ENCODE assay signal across 2 fruit fly cellular contexts in the genomic region with DNA sequence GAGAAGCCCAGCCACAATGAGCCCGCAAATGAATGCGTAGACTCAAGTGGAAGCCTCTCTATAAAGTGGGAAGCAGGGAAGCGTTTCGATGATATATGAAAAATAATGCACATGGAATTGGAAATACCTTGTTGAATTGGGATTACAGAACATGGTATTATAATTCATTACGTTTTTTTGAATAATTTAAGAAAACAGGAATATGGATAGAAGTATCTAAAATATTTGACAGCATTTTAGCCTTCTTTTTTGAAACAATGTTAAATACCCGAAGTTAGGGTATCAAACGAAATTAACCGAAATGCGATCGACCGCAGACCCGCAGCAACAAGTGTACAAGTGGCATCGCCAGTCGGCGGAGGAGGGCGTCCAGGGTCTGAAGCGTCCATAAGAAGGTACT.
TF ChIP-seq lines count a peak whose summit lies in the region.

No protein-coding gene starts in this region.

TF ChIP-seq in whole organism, embryonic, 481 proteins besides CTCF, POLR2A, EP300 and RAD21 (continued from another document):
- TF ChIP-seq CG12155 (GFP tag; optimal IDR thresholded peaks at IDR 0.05; lab: Kevin White, UChicago) = no peak
- peak; percentile 15 for TF ChIP-seq CG2678 (tag; optimal IDR thresholded peaks at IDR 0.05; lab: Kevin White, UChicago)
- peak in 1 of 3 experiments; percentile 25 for TF ChIP-seq lola (GFP tag; optimal IDR thresholded peaks at IDR 0.05; lab: Kevin White, UChicago)
- TF ChIP-seq CG17829 (tag; optimal IDR thresholded peaks at IDR 0.05; lab: Kevin White, UChicago) = peak; percentile 18
- no peak for TF ChIP-seq sisA (GFP tag; IDR thresholded peaks at IDR 0.05; lab: Robert Waterston, UW)
- no peak for TF ChIP-seq Spps (tag; optimal IDR thresholded peaks at IDR 0.05; lab: Kevin White, UChicago)
- peak; percentile 96 for TF ChIP-seq D19A (tag; optimal IDR thresholded peaks at IDR 0.05; lab: Kevin White, UChicago)
- peak; percentile 55 for TF ChIP-seq dmrt11E (tag; optimal IDR thresholded peaks at IDR 0.05; lab: Kevin White, UChicago)
- TF ChIP-seq E2f1 (GFP tag; IDR thresholded peaks at IDR 0.05; lab: Robert Waterston, UW) = no peak
- TF ChIP-seq sqz (GFP tag; optimal IDR thresholded peaks at IDR 0.05; lab: Kevin White, UChicago) = no peak
- peak; percentile 54 for TF ChIP-seq CG10979 (tag; optimal IDR thresholded peaks at IDR 0.05; lab: Kevin White, UChicago)
- no peak for TF ChIP-seq CG14667 (GFP tag; IDR thresholded peaks at IDR 0.05; lab: Robert Waterston, UW)
- no peak for TF ChIP-seq HLH3B (GFP tag; IDR thresholded peaks at IDR 0.05; lab: Robert Waterston, UW)
- TF ChIP-seq sens (GFP tag; lab: Kevin White, UChicago) = peak; percentile 14
- no peak for TF ChIP-seq CG1792 (GFP tag; optimal IDR thresholded peaks at IDR 0.05; lab: Kevin White, UChicago)
- TF ChIP-seq CG1529 (GFP tag; optimal IDR thresholded peaks at IDR 0.05; lab: Kevin White, UChicago) = no peak
- TF ChIP-seq trem (tag; optimal IDR thresholded peaks at IDR 0.05; lab: Kevin White, UChicago) = peak; percentile 21
- no peak for TF ChIP-seq dan (GFP tag; IDR thresholded peaks at IDR 0.05; lab: Robert Waterston, UW)
- no peak for TF ChIP-seq twi (tag; optimal IDR thresholded peaks at IDR 0.05; lab: Kevin White, UChicago)
- TF ChIP-seq nmo (GFP tag; optimal IDR thresholded peaks at IDR 0.05; lab: Kevin White, UChicago) = peak; percentile 27
- TF ChIP-seq CG15696 (tag; optimal IDR thresholded peaks at IDR 0.05; lab: Kevin White, UChicago) = peak; percentile 15
- TF ChIP-seq Fer3 (tag; optimal IDR thresholded peaks at IDR 0.05; lab: Kevin White, UChicago) = no peak
- TF ChIP-seq CG4820 (GFP tag; optimal IDR thresholded peaks at IDR 0.05; lab: Kevin White, UChicago) = peak; percentile 15
- peak; percentile 24 to 32 for TF ChIP-seq bsh (GFP tag; optimal IDR thresholded peaks at IDR 0.05; lab: Kevin White, UChicago)
- TF ChIP-seq CG12219 (GFP tag; optimal IDR thresholded peaks at IDR 0.05; lab: Kevin White, UChicago) = no peak
- TF ChIP-seq cg (GFP tag; optimal IDR thresholded peaks at IDR 0.05; lab: Kevin White, UChicago) = no peak
- no peak for TF ChIP-seq CG2116 (GFP tag; optimal IDR thresholded peaks at IDR 0.05; lab: Kevin White, UChicago)
- peak; percentile 66; the same call in 1 of the 2 replicates for TF ChIP-seq Xrp1 (GFP tag; IDR thresholded peaks at IDR 0.05; lab: Robert Waterston, UW)
- no peak for TF ChIP-seq Rx (GFP tag; IDR thresholded peaks at IDR 0.05; lab: Robert Waterston, UW)
- no peak for TF ChIP-seq Lim3 (GFP tag; IDR thresholded peaks at IDR 0.05; lab: Robert Waterston, UW)
- no peak for TF ChIP-seq mam (GFP tag; optimal IDR thresholded peaks at IDR 0.05; lab: Kevin White, UChicago)
- TF ChIP-seq ssp (GFP tag; IDR thresholded peaks at IDR 0.05; lab: Robert Waterston, UW) = no peak
- TF ChIP-seq CG6689 (GFP tag; IDR thresholded peaks at IDR 0.05; lab: Robert Waterston, UW) = 0 out of 2 replicates have a peak, but pooled peaks have one; percentile 36
- no peak for TF ChIP-seq CG11085 (GFP tag; IDR thresholded peaks at IDR 0.05; lab: Robert Waterston, UW)
- no peak for TF ChIP-seq Kr (GFP tag; optimal IDR thresholded peaks at IDR 0.05; lab: Kevin White, UChicago)
- TF ChIP-seq onecut (GFP tag; IDR thresholded peaks at IDR 0.05; lab: Robert Waterston, UW) = no peak
- peak; percentile 9 for TF ChIP-seq CG11504 (tag; optimal IDR thresholded peaks at IDR 0.05; lab: Kevin White, UChicago)
- peak; percentile 12 for TF ChIP-seq CG7839 (tag; optimal IDR thresholded peaks at IDR 0.05; lab: Kevin White, UChicago)
- peak; percentile 48 for TF ChIP-seq CG18262 (tag; optimal IDR thresholded peaks at IDR 0.05; lab: Kevin White, UChicago)
- no peak for TF ChIP-seq kay (GFP tag; optimal IDR thresholded peaks at IDR 0.05; lab: Kevin White, UChicago)
- no peak for TF ChIP-seq unc-4 (GFP tag; IDR thresholded peaks at IDR 0.05; lab: Robert Waterston, UW; ENCODE audit: partially characterized antibody)
- TF ChIP-seq Dp (GFP tag; optimal IDR thresholded peaks at IDR 0.05; lab: Kevin White, UChicago) = no peak
- TF ChIP-seq corto (GFP tag; optimal IDR thresholded peaks at IDR 0.05; lab: Kevin White, UChicago) = peak; percentile 52

TF ChIP-seq in whole organism, prepupa, 60 proteins besides CTCF, POLR2A, EP300 and RAD21 (continued from another document):
- peak; percentile 17; the same call in 1 of the 3 replicates for TF ChIP-seq CG8119 (GFP tag; IDR thresholded peaks at IDR 0.05; lab: Robert Waterston, UW)
- peak; percentile 80 for TF ChIP-seq Met (GFP tag; optimal IDR thresholded peaks at IDR 0.05; lab: Kevin White, UChicago)
- TF ChIP-seq Eip93F (GFP tag; optimal IDR thresholded peaks at IDR 0.05; lab: Kevin White, UChicago) = peak; percentile 26
- TF ChIP-seq Eip78C (GFP tag; lab: Kevin White, UChicago) = peak; percentile 95
- TF ChIP-seq CG6808 (GFP tag; optimal IDR thresholded peaks at IDR 0.05; lab: Kevin White, UChicago) = peak; percentile 82
- peak; percentile 47; the same call in 2 of the 3 replicates for TF ChIP-seq CG6163 (GFP tag; IDR thresholded peaks at IDR 0.05; lab: Robert Waterston, UW)
- no peak for TF ChIP-seq fkh (GFP tag; optimal IDR thresholded peaks at IDR 0.05; lab: Kevin White, UChicago)
- TF ChIP-seq topi (GFP tag; optimal IDR thresholded peaks at IDR 0.05; lab: Kevin White, UChicago) = peak; percentile 82
- peak; percentile 72 for TF ChIP-seq vri (GFP tag; optimal IDR thresholded peaks at IDR 0.05; lab: Kevin White, UChicago)
- no peak for TF ChIP-seq dac (GFP tag; optimal IDR thresholded peaks at IDR 0.05; lab: Kevin White, UChicago)
- TF ChIP-seq CG7368 (GFP tag; optimal IDR thresholded peaks at IDR 0.05; lab: Kevin White, UChicago) = peak; percentile 48
- TF ChIP-seq CG16779 (tag; optimal IDR thresholded peaks at IDR 0.05; lab: Kevin White, UChicago) = peak; percentile 11
- TF ChIP-seq Smox (GFP tag; optimal IDR thresholded peaks at IDR 0.05; lab: Kevin White, UChicago) = peak; percentile 81
- TF ChIP-seq eg (GFP tag; IDR thresholded peaks at IDR 0.05; lab: Robert Waterston, UW) = no peak
- TF ChIP-seq fd59A (GFP tag; optimal IDR thresholded peaks at IDR 0.05; lab: Kevin White, UChicago) = peak; percentile 76
- TF ChIP-seq Sox15 (GFP tag; optimal IDR thresholded peaks at IDR 0.05; lab: Kevin White, UChicago) = peak; percentile 9
- TF ChIP-seq cyc (GFP tag; optimal IDR thresholded peaks at IDR 0.05; lab: Kevin White, UChicago) = peak; percentile 70
- TF ChIP-seq fd85E (GFP tag; optimal IDR thresholded peaks at IDR 0.05; lab: Kevin White, UChicago) = no peak
- peak; percentile 64 for TF ChIP-seq OdsH (GFP tag; optimal IDR thresholded peaks at IDR 0.05; lab: Kevin White, UChicago)
- peak; percentile 72 for TF ChIP-seq pdm3 (GFP tag; optimal IDR thresholded peaks at IDR 0.05; lab: Kevin White, UChicago)
- peak; percentile 19 for TF ChIP-seq net (GFP tag; optimal IDR thresholded peaks at IDR 0.05; lab: Kevin White, UChicago)
- peak; percentile 73 for TF ChIP-seq CG6792 (GFP tag; optimal IDR thresholded peaks at IDR 0.05; lab: Kevin White, UChicago)
- no peak for TF ChIP-seq CG6276 (GFP tag; optimal IDR thresholded peaks at IDR 0.05; lab: Kevin White, UChicago)
- TF ChIP-seq CG11902 (GFP tag; optimal IDR thresholded peaks at IDR 0.05; lab: Kevin White, UChicago) = peak; percentile 57
- TF ChIP-seq Blimp-1 (GFP tag; optimal IDR thresholded peaks at IDR 0.05; lab: Kevin White, UChicago) = peak; percentile 21
- peak; percentile 76 for TF ChIP-seq CG9139 (GFP tag; optimal IDR thresholded peaks at IDR 0.05; lab: Kevin White, UChicago)
- TF ChIP-seq CG10669 (GFP tag; optimal IDR thresholded peaks at IDR 0.05; lab: Kevin White, UChicago) = peak; percentile 85
- peak; percentile 76 for TF ChIP-seq CG3919 (GFP tag; optimal IDR thresholded peaks at IDR 0.05; lab: Kevin White, UChicago)
- peak; percentile 77 for TF ChIP-seq Hr39 (GFP tag; optimal IDR thresholded peaks at IDR 0.05; lab: Kevin White, UChicago)
- peak; percentile 62 for TF ChIP-seq CG34406 (GFP tag; optimal IDR thresholded peaks at IDR 0.05; lab: Kevin White, UChicago)
- peak; percentile 69 for TF ChIP-seq Eip75B (GFP tag; optimal IDR thresholded peaks at IDR 0.05; lab: Kevin White, UChicago)
- TF ChIP-seq Ets21C (GFP tag; optimal IDR thresholded peaks at IDR 0.05; lab: Kevin White, UChicago) = peak; percentile 65
- peak; percentile 45 for TF ChIP-seq CG11762 (GFP tag; optimal IDR thresholded peaks at IDR 0.05; lab: Kevin White, UChicago; ENCODE audit: insufficient read depth)
- TF ChIP-seq CG31627 (GFP tag; optimal IDR thresholded peaks at IDR 0.05; lab: Kevin White, UChicago) = peak; percentile 71
- peak; percentile 80 for TF ChIP-seq spab (GFP tag; optimal IDR thresholded peaks at IDR 0.05; lab: Kevin White, UChicago)
- TF ChIP-seq Lpt (GFP tag; optimal IDR thresholded peaks at IDR 0.05; lab: Kevin White, UChicago) = no peak
- peak; percentile 90 for TF ChIP-seq Ets96B (tag; optimal IDR thresholded peaks at IDR 0.05; lab: Kevin White, UChicago)
